In the genomic region with DNA sequence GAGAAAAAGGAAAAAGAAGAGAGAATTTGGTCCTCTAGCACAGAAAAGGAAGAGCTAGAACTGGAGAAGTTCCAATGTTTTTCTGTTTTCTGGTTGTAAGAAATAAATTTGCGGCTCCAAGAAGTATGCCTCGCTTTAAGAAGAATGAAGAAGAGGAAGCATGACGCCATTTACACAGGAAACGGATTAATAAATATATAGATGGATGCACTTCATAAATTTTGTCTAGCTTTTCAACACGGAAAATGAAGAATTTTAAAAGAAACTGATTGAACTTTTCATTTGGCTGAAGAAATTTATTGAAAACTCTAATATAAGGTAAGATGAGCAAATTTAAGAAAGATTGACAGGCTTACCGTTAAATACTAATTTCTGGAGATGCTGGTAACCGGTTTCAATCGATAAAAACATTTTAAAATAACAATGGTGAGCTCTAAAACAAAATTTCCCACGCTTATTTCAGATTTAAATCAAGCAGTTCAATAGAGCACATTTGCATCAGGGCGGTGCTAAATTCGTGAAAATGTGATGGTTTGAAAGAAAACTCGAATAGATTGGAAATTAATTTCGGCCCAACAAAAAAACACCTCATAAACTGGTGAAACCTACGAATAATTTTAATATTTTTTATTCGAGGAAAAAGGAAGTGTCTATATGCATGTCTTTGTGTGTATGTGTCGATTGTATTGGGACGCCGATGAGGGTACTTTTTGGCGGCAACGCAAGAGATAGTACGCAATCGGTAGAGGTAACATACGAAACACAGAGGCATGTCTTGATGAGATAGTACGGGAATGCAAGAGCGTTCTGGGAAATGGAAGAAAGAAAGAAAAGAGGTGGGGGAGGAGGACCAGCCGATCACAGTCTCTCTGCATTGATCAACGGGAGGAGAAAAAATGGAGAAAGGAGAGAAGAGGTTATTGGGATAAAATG, we compare ENCODE assay signal across 4 worm cellular contexts.
TF ChIP-seq lines count a peak whose summit lies in the region.

No protein-coding gene starts in this region.

TF ChIP-seq in whole organism, L2 larva, 48 proteins besides CTCF, POLR2A, EP300 and RAD21 (continues in another document):
- no peak for TF ChIP-seq nhr-10 (tag; optimal IDR thresholded peaks at IDR 0.05; lab: Kevin White, UChicago)
- no peak for TF ChIP-seq lin-39 (tag; optimal IDR thresholded peaks at IDR 0.05; lab: Kevin White, UChicago)
- peak in 1 of 2 experiments; percentile 24 for TF ChIP-seq lsy-2 (tag; optimal IDR thresholded peaks at IDR 0.05; lab: Kevin White, UChicago)
- TF ChIP-seq C34F6.9 (tag; optimal IDR thresholded peaks at IDR 0.05; lab: Kevin White, UChicago) = peak; percentile 44
- TF ChIP-seq ZK546.5 (tag; optimal IDR thresholded peaks at IDR 0.05; lab: Kevin White, UChicago) = no peak
- no peak for TF ChIP-seq egl-27 (tag; optimal IDR thresholded peaks at IDR 0.05; lab: Kevin White, UChicago)
- no peak for TF ChIP-seq blmp-1 (tag; optimal IDR thresholded peaks at IDR 0.05; lab: Kevin White, UChicago; ENCODE audit: insufficient read depth)
- TF ChIP-seq nhr-11 (tag; optimal IDR thresholded peaks at IDR 0.05; lab: Kevin White, UChicago) = no peak
- no peak for TF ChIP-seq aly-2 (tag; optimal IDR thresholded peaks at IDR 0.05; lab: Kevin White, UChicago)
- no peak for TF ChIP-seq R02D3.7 (tag; optimal IDR thresholded peaks at IDR 0.05; lab: Kevin White, UChicago)
- TF ChIP-seq unc-39 (tag; optimal IDR thresholded peaks at IDR 0.05; lab: Kevin White, UChicago) = no peak
- TF ChIP-seq nhr-21 (tag; optimal IDR thresholded peaks at IDR 0.05; lab: Kevin White, UChicago) = no peak
- no peak for TF ChIP-seq elt-3 (tag; optimal IDR thresholded peaks at IDR 0.05; lab: Kevin White, UChicago)
- TF ChIP-seq zag-1 (tag; optimal IDR thresholded peaks at IDR 0.05; lab: Kevin White, UChicago) = no peak
- no peak for TF ChIP-seq sem-4 (tag; optimal IDR thresholded peaks at IDR 0.05; lab: Kevin White, UChicago)
- no peak for TF ChIP-seq sma-9 (GFP tag; optimal IDR thresholded peaks at IDR 0.05; lab: Kevin White, UChicago)
- TF ChIP-seq sma-9 (tag; optimal IDR thresholded peaks at IDR 0.05; lab: Kevin White, UChicago) = no peak
- no peak for TF ChIP-seq nhr-6 (tag; optimal IDR thresholded peaks at IDR 0.05; lab: Kevin White, UChicago)
- TF ChIP-seq skn-1 (tag; optimal IDR thresholded peaks at IDR 0.05; lab: Kevin White, UChicago) = no peak
- no peak for TF ChIP-seq lin-13 (GFP tag; optimal IDR thresholded peaks at IDR 0.05; lab: Kevin White, UChicago)
- TF ChIP-seq gmeb-1 (tag; optimal IDR thresholded peaks at IDR 0.05; lab: Kevin White, UChicago) = no peak

TF ChIP-seq in whole organism, L4 larva, 104 proteins besides CTCF, POLR2A, EP300 and RAD21 (continues in another document):
- TF ChIP-seq mdl-1 (tag; optimal IDR thresholded peaks at IDR 0.05; lab: Kevin White, UChicago) (peak in 1 of 2 experiments; percentile 24), ceh-28 (tag; optimal IDR thresholded peaks at IDR 0.05; lab: Kevin White, UChicago) (no peak), ces-1 (GFP tag; optimal IDR thresholded peaks at IDR 0.05; lab: Kevin White, UChicago) (no peak), tra-1 (GFP tag; IDR thresholded peaks at IDR 0.05; lab: Robert Waterston, UW) (no peak), aha-1 (tag; lab: Kevin White, UChicago) (peak; percentile 97), lsy-2 (tag; optimal IDR thresholded peaks at IDR 0.05; lab: Kevin White, UChicago) (peak in 1 of 2 experiments; percentile 5), dmd-8 (GFP tag; IDR thresholded peaks at IDR 0.05; lab: Robert Waterston, UW) (no peak), dve-1 (tag; optimal IDR thresholded peaks at IDR 0.05; lab: Kevin White, UChicago; ENCODE audit: insufficient read depth) (peak; percentile 13), mxl-3 (GFP tag; optimal IDR thresholded peaks at IDR 0.05; lab: Kevin White, UChicago) (peak; percentile 18), Y105C5A.15 (GFP tag; IDR thresholded peaks at IDR 0.05; lab: Robert Waterston, UW) (no peak), lin-38 (GFP tag; IDR thresholded peaks at IDR 0.05; lab: Robert Waterston, UW) (peak; percentile 68), hmg-1.1 (GFP tag; IDR thresholded peaks at IDR 0.05; lab: Robert Waterston, UW) (peak; percentile 64), fkh-10 (GFP tag; optimal IDR thresholded peaks at IDR 0.05; lab: Kevin White, UChicago) (no peak), ztf-7 (tag; optimal IDR thresholded peaks at IDR 0.05; lab: Kevin White, UChicago) (no peak), dpl-1 (GFP tag; optimal IDR thresholded peaks at IDR 0.05; lab: Kevin White, UChicago) (peak; percentile 46), Y48G9A.11 (GFP tag; IDR thresholded peaks at IDR 0.05; lab: Robert Waterston, UW) (no peak), nhr-42 (GFP tag; IDR thresholded peaks at IDR 0.05; lab: Robert Waterston, UW) (no peak), ceh-44 (GFP tag; IDR thresholded peaks at IDR 0.05; lab: Robert Waterston, UW) (peak; percentile 41; the same call in 1 of the 2 replicates), F37D6.2 (tag; optimal IDR thresholded peaks at IDR 0.05; lab: Kevin White, UChicago) (no peak), hlh-11 (tag; optimal IDR thresholded peaks at IDR 0.05; lab: Kevin White, UChicago) (peak; percentile 48)

TF ChIP-seq in whole organism, late embryonic, 69 proteins besides CTCF, POLR2A, EP300 and RAD21:
- peak; percentile 24 for TF ChIP-seq tbx-2 (tag; optimal IDR thresholded peaks at IDR 0.05; lab: Kevin White, UChicago)
- peak; percentile 21 for TF ChIP-seq ceh-31 (tag; optimal IDR thresholded peaks at IDR 0.05; lab: Kevin White, UChicago)
- TF ChIP-seq elt-2 (tag; optimal IDR thresholded peaks at IDR 0.05; lab: Kevin White, UChicago) = peak; percentile 3
- TF ChIP-seq pros-1 (tag; optimal IDR thresholded peaks at IDR 0.05; lab: Kevin White, UChicago) = peak; percentile 32
- TF ChIP-seq C08G9.2 (tag; optimal IDR thresholded peaks at IDR 0.05; lab: Kevin White, UChicago) = peak; percentile 1
- TF ChIP-seq ceh-18 (tag; optimal IDR thresholded peaks at IDR 0.05; lab: Kevin White, UChicago) = peak; percentile 18
- no peak for TF ChIP-seq ceh-22 (tag; optimal IDR thresholded peaks at IDR 0.05; lab: Kevin White, UChicago)
- peak; percentile 12 for TF ChIP-seq pha-2 (tag; optimal IDR thresholded peaks at IDR 0.05; lab: Kevin White, UChicago)
- no peak for TF ChIP-seq ceh-9 (tag; optimal IDR thresholded peaks at IDR 0.05; lab: Kevin White, UChicago)
- no peak for TF ChIP-seq pag-3 (tag; optimal IDR thresholded peaks at IDR 0.05; lab: Kevin White, UChicago; ENCODE audit: borderline replicate concordance)
- no peak for TF ChIP-seq ceh-30 (tag; optimal IDR thresholded peaks at IDR 0.05; lab: Kevin White, UChicago)
- TF ChIP-seq ceh-24 (tag; optimal IDR thresholded peaks at IDR 0.05; lab: Kevin White, UChicago) = no peak
- TF ChIP-seq npax-4 (tag; optimal IDR thresholded peaks at IDR 0.05; lab: Kevin White, UChicago) = no peak
- peak; percentile 23 for TF ChIP-seq nfya-1 (tag; optimal IDR thresholded peaks at IDR 0.05; lab: Kevin White, UChicago)
- TF ChIP-seq ref-2 (tag; optimal IDR thresholded peaks at IDR 0.05; lab: Kevin White, UChicago) = peak; percentile 31

TF ChIP-seq in whole organism, mixed stage, embryonic, 35 proteins besides CTCF, POLR2A, EP300 and RAD21:
- TF ChIP-seq snpc-4 (tag; optimal IDR thresholded peaks at IDR 0.05; lab: Kevin White, UChicago) = no peak
- peak; percentile 26 for TF ChIP-seq ces-1 (GFP tag; optimal IDR thresholded peaks at IDR 0.05; lab: Kevin White, UChicago)
- TF ChIP-seq lsy-2 (tag; optimal IDR thresholded peaks at IDR 0.05; lab: Kevin White, UChicago) = peak; percentile 19
- TF ChIP-seq hlh-1 (tag; optimal IDR thresholded peaks at IDR 0.05; lab: Kevin White, UChicago) = no peak
- TF ChIP-seq mls-2 (tag; optimal IDR thresholded peaks at IDR 0.05; lab: Kevin White, UChicago) = peak; percentile 12
- TF ChIP-seq ztf-11 (tag; optimal IDR thresholded peaks at IDR 0.05; lab: Kevin White, UChicago) = no peak
- peak; percentile 19 for TF ChIP-seq M03D4.4 (tag; optimal IDR thresholded peaks at IDR 0.05; lab: Kevin White, UChicago)
- TF ChIP-seq ceh-43 (GFP tag; optimal IDR thresholded peaks at IDR 0.05; lab: Kevin White, UChicago) = no peak
- peak; percentile 49 for TF ChIP-seq ceh-39 (tag; optimal IDR thresholded peaks at IDR 0.05; lab: Kevin White, UChicago)
- TF ChIP-seq mab-5 (tag; optimal IDR thresholded peaks at IDR 0.05; lab: Kevin White, UChicago) = no peak
- TF ChIP-seq nhr-2 (tag; optimal IDR thresholded peaks at IDR 0.05; lab: Kevin White, UChicago) = no peak
- TF ChIP-seq mep-1 (tag; optimal IDR thresholded peaks at IDR 0.05; lab: Kevin White, UChicago) = peak; percentile 2
